Fruit fly (Drosophila melanogaster) whole organism, embryonic: Measurements from ENCODE around the gene Tomosyn.

Experiments used
- Ada2b ChIP-seq: fragments of 200-800 bp; sonication (Bioruptor generic); IDR thresholded peaks from 2 replicates; pipeline ENCODE4 v1.3.6; 2022; ENCODE audit warnings: missing biosample characterization, missing genetic modification characterization
- Atf-2 ChIP-seq: fragments of 200-800 bp; sonication (Bioruptor generic); optimal IDR thresholded peaks from 2 replicates; lab custom pipeline; 2016; ENCODE audit warnings: missing biosample characterization, missing genetic modification characterization
- CG10147 ChIP-seq: fragments of 200-800 bp; sonication (Bioruptor generic); optimal IDR thresholded peaks from 2 replicates; lab custom pipeline; 2019; ENCODE audit warnings: missing biosample characterization, mild to moderate bottlenecking, missing genetic modification characterization, moderate library complexity
- CG1024 ChIP-seq: fragments of 200-800 bp; sonication (Bioruptor generic); IDR thresholded peaks from 2 replicates; pipeline ENCODE4 v1.3.6; 2022; ENCODE audit warnings: missing biosample characterization, missing genetic modification characterization
- CG11723 ChIP-seq: fragments of 200-800 bp; sonication (Bioruptor generic); optimal IDR thresholded peaks from 2 replicates; lab custom pipeline; 2017; ENCODE audit warnings: missing biosample characterization, mild to moderate bottlenecking, missing genetic modification characterization
- CG12104 ChIP-seq: fragments of 200-800 bp; sonication (Bioruptor generic); optimal IDR thresholded peaks from 3 replicates; lab custom pipeline; 2016; ENCODE audit warnings: missing biosample characterization, missing genetic modification characterization
- CG12219 ChIP-seq: fragments of 200-800 bp; sonication (Bioruptor generic); optimal IDR thresholded peaks from 3 replicates; lab custom pipeline; 2018; ENCODE audit warnings: missing biosample characterization, mild to moderate bottlenecking, missing genetic modification characterization
- CG12236 ChIP-seq: fragments of 200-800 bp; sonication (Bioruptor generic); optimal IDR thresholded peaks from 2 replicates; lab custom pipeline; 2016; ENCODE audit warnings: missing biosample characterization, missing genetic modification characterization
- CG12942 ChIP-seq: fragments of 200-800 bp; sonication (Bioruptor generic); optimal IDR thresholded peaks from 3 replicates; lab custom pipeline; 2016; ENCODE audit warnings: missing biosample characterization, missing genetic modification characterization
- CG13287 ChIP-seq: fragments of 200-800 bp; sonication (Bioruptor generic); IDR thresholded peaks from 2 replicates; pipeline ENCODE4 v1.3.6; 2022; ENCODE audit warnings: missing biosample characterization, missing genetic modification characterization; ENCODE audit not compliant: partially characterized antibody
- CG14050 ChIP-seq: fragments of 200-800 bp; sonication (Bioruptor generic); IDR thresholded peaks from 3 replicates; pipeline ENCODE4 v1.3.6; 2022; ENCODE audit warnings: missing biosample characterization, missing genetic modification characterization
- CG1603 ChIP-seq: fragments of 200-800 bp; sonication (Bioruptor generic); optimal IDR thresholded peaks from 2 replicates; lab custom pipeline; 2019; ENCODE audit warnings: missing biosample characterization, mild to moderate bottlenecking, missing genetic modification characterization, moderate library complexity
- CG17829 ChIP-seq: fragments of 200-800 bp; optimal IDR thresholded peaks from 2 replicates; lab custom pipeline; 2019; ENCODE audit warnings: missing biosample characterization, mild to moderate bottlenecking, missing genetic modification characterization, moderate library complexity
- CG18011 ChIP-seq: fragments of 200-800 bp; sonication (Bioruptor generic); optimal IDR thresholded peaks from 2 replicates; lab custom pipeline; 2017; ENCODE audit warnings: missing biosample characterization, missing genetic modification characterization, mild to moderate bottlenecking, moderate library complexity, missing genotype
- CG2116 ChIP-seq: fragments of 200-800 bp; sonication (Bioruptor generic); optimal IDR thresholded peaks from 3 replicates; lab custom pipeline; 2018; ENCODE audit warnings: missing biosample characterization, mild to moderate bottlenecking, missing genetic modification characterization
- CG31224 ChIP-seq: fragments of 200-800 bp; sonication (Bioruptor generic); IDR thresholded peaks from 2 replicates; pipeline ENCODE4 v1.3.6; 2022; ENCODE audit warnings: missing biosample characterization, missing genetic modification characterization
- CG31388 ChIP-seq: fragments of 200-800 bp; sonication (Bioruptor generic); optimal IDR thresholded peaks from 2 replicates; lab custom pipeline; 2016; ENCODE audit warnings: missing biosample characterization, missing genetic modification characterization
- CG32767 ChIP-seq: fragments of 200-800 bp; sonication (Bioruptor generic); IDR thresholded peaks from 2 replicates; pipeline ENCODE4 v1.3.6; 2022; ENCODE audit warnings: missing biosample characterization, missing genetic modification characterization
- CG34422 ChIP-seq: fragments of 200-800 bp; sonication (Bioruptor generic); IDR thresholded peaks from 3 replicates; pipeline ENCODE4 v1.3.6; 2022; ENCODE audit warnings: missing biosample characterization, missing genetic modification characterization
- CG42726 ChIP-seq: fragments of 200-800 bp; sonication (Bioruptor generic); IDR thresholded peaks from 2 replicates; pipeline ENCODE4 v1.3.6; 2022; ENCODE audit warnings: missing biosample characterization, missing genetic modification characterization; ENCODE audit not compliant: partially characterized antibody
- CG6272 ChIP-seq: fragments of 200-800 bp; sonication (Bioruptor generic); IDR thresholded peaks from 2 replicates; pipeline ENCODE4 v1.3.6; 2022; ENCODE audit warnings: missing biosample characterization, missing genetic modification characterization
- CG6765 ChIP-seq: fragments of 200-800 bp; sonication (Bioruptor generic); optimal IDR thresholded peaks from 3 replicates; lab custom pipeline; 2017; ENCODE audit warnings: missing biosample characterization, mild to moderate bottlenecking, missing genetic modification characterization
- CG7372 ChIP-seq: fragments of 200-800 bp; sonication (Bioruptor generic); IDR thresholded peaks from 2 replicates; pipeline ENCODE4 v1.3.6; 2022; ENCODE audit warnings: missing biosample characterization, missing genetic modification characterization
- CG7556 ChIP-seq: fragments of 200-800 bp; sonication (Bioruptor generic); optimal IDR thresholded peaks from 2 replicates; lab custom pipeline; 2017; ENCODE audit warnings: missing biosample characterization, mild to moderate bottlenecking, missing genetic modification characterization
- CG8281 ChIP-seq: fragments of 200-800 bp; sonication (Bioruptor generic); optimal IDR thresholded peaks from 2 replicates; lab custom pipeline; 2018; ENCODE audit warnings: missing biosample characterization, mild to moderate bottlenecking, missing genetic modification characterization, moderate library complexity
- CG8478 ChIP-seq: fragments of >200 bp; optimal IDR thresholded peaks from 2 replicates; lab custom pipeline; 2018
- HLH4C ChIP-seq: fragments of 200-800 bp; sonication (Bioruptor generic); IDR thresholded peaks from 3 replicates; pipeline ENCODE4 v1.3.6; 2022; ENCODE audit warnings: missing biosample characterization, missing genetic modification characterization; ENCODE audit not compliant: partially characterized antibody
- Hr51 ChIP-seq, 2 experiments: fragments of 200-800 bp; sonication (Bioruptor generic); optimal IDR thresholded peaks; 2 replicates in 1 of 2; 3 replicates in 1 of 2; lab custom pipeline; 2016 to 2018; ENCODE audit warnings: missing biosample characterization in 2 of 2, missing genetic modification characterization in 2 of 2, mild to moderate bottlenecking in 1 of 2, moderate library complexity in 1 of 2
- Hr78 ChIP-seq, 2 experiments: fragments of 200-800 bp in 1 of 2; fragments of >200 bp in 1 of 2; sonication (Bioruptor generic) in 1 of 2; optimal IDR thresholded peaks; 2 replicates each; lab custom pipeline; 2017 to 2019; ENCODE audit warnings: missing biosample characterization in 2 of 2, missing genetic modification characterization in 2 of 2, mild to moderate bottlenecking in 1 of 2, moderate library complexity in 1 of 2
- Hsf ChIP-seq: fragments of 200-800 bp; sonication (Bioruptor generic); optimal IDR thresholded peaks from 3 replicates; lab custom pipeline; 2016; ENCODE audit warnings: missing biosample characterization, missing genetic modification characterization
- NC2α ChIP-seq: fragments of 200-800 bp; sonication (Bioruptor generic); optimal IDR thresholded peaks from 2 replicates; lab custom pipeline; 2016; ENCODE audit warnings: missing biosample characterization, missing genetic modification characterization
- Poxn ChIP-seq: fragments of 200-800 bp; sonication (Bioruptor generic); IDR thresholded peaks from 2 replicates; pipeline ENCODE4 v1.3.6; 2022; ENCODE audit warnings: missing biosample characterization, missing genetic modification characterization
- Six4 ChIP-seq: fragments of 200-800 bp; sonication (Bioruptor generic); optimal IDR thresholded peaks from 2 replicates; lab custom pipeline; 2016; ENCODE audit warnings: missing biosample characterization, missing genetic modification characterization
- Sry-δ ChIP-seq: fragments of 200-800 bp; sonication (Bioruptor generic); optimal IDR thresholded peaks from 2 replicates; lab custom pipeline; 2016; ENCODE audit warnings: missing biosample characterization, missing genetic modification characterization
- aop ChIP-seq: fragments of 200-800 bp; sonication (Bioruptor generic); IDR thresholded peaks from 2 replicates; pipeline ENCODE4 v1.3.6; 2022; ENCODE audit warnings: missing biosample characterization, missing genetic modification characterization
- ase ChIP-seq: fragments of 200-800 bp; sonication (Bioruptor generic); IDR thresholded peaks from 3 replicates; pipeline ENCODE4 v1.3.6; 2022; ENCODE audit warnings: missing biosample characterization, missing genetic modification characterization
- bbx ChIP-seq: fragments of 200-800 bp; sonication (Bioruptor generic); IDR thresholded peaks from 2 replicates; pipeline ENCODE4 v1.3.6; 2022; ENCODE audit warnings: missing biosample characterization, missing genetic modification characterization; ENCODE audit not compliant: partially characterized antibody
- chn ChIP-seq: fragments of 200-800 bp; sonication (Bioruptor generic); optimal IDR thresholded peaks from 2 replicates; lab custom pipeline; 2016; ENCODE audit warnings: missing biosample characterization, missing genetic modification characterization
- da ChIP-seq: fragments of 200-800 bp; sonication (Bioruptor generic); optimal IDR thresholded peaks from 2 replicates; lab custom pipeline; 2016; ENCODE audit warnings: missing biosample characterization, missing genetic modification characterization
- gsb ChIP-seq: fragments of 200-800 bp; sonication (Bioruptor generic); IDR thresholded peaks from 2 replicates; pipeline ENCODE4 v1.3.6; 2022; ENCODE audit warnings: missing biosample characterization, missing genetic modification characterization
- jumu ChIP-seq: fragments of 200-800 bp; sonication (Bioruptor generic); optimal IDR thresholded peaks from 3 replicates; lab custom pipeline; 2016; ENCODE audit warnings: missing biosample characterization, missing genetic modification characterization
- klu ChIP-seq: fragments of 200-800 bp; sonication (Bioruptor generic); IDR thresholded peaks from 2 replicates; pipeline ENCODE4 v1.3.6; 2022; ENCODE audit warnings: missing biosample characterization, missing genetic modification characterization
- luna ChIP-seq: fragments of 200-800 bp; sonication (Bioruptor generic); optimal IDR thresholded peaks from 2 replicates; lab custom pipeline; 2016; ENCODE audit warnings: missing biosample characterization, missing genetic modification characterization
- schlank ChIP-seq: fragments of 200-800 bp; sonication (Bioruptor generic); optimal IDR thresholded peaks from 2 replicates; lab custom pipeline; 2018; ENCODE audit warnings: missing biosample characterization, mild to moderate bottlenecking, missing genetic modification characterization
- scrt ChIP-seq: fragments of 200-800 bp; sonication (Bioruptor generic); optimal IDR thresholded peaks from 2 replicates; lab custom pipeline; 2018; ENCODE audit warnings: missing biosample characterization, mild to moderate bottlenecking, missing genetic modification characterization, moderate library complexity
- trem ChIP-seq: fragments of 200-800 bp; optimal IDR thresholded peaks from 3 replicates; lab custom pipeline; 2019; ENCODE audit warnings: missing biosample characterization, mild to moderate bottlenecking, missing genetic modification characterization, moderate library complexity
- vfl ChIP-seq: fragments of 200-800 bp; sonication (Bioruptor generic); optimal IDR thresholded peaks from 2 replicates; lab custom pipeline; 2016; ENCODE audit warnings: missing biosample characterization, missing genetic modification characterization
- zen2 ChIP-seq: fragments of 200-800 bp; sonication (Bioruptor generic); IDR thresholded peaks from 3 replicates; pipeline ENCODE4 v1.3.6; 2022; ENCODE audit warnings: missing biosample characterization, missing genetic modification characterization; ENCODE audit not compliant: partially characterized antibody
- zf30C ChIP-seq: fragments of 200-800 bp; sonication (Bioruptor generic); optimal IDR thresholded peaks from 3 replicates; lab custom pipeline; 2018; ENCODE audit warnings: missing biosample characterization, mild to moderate bottlenecking, missing genetic modification characterization

Tomosyn gene

DNA sequence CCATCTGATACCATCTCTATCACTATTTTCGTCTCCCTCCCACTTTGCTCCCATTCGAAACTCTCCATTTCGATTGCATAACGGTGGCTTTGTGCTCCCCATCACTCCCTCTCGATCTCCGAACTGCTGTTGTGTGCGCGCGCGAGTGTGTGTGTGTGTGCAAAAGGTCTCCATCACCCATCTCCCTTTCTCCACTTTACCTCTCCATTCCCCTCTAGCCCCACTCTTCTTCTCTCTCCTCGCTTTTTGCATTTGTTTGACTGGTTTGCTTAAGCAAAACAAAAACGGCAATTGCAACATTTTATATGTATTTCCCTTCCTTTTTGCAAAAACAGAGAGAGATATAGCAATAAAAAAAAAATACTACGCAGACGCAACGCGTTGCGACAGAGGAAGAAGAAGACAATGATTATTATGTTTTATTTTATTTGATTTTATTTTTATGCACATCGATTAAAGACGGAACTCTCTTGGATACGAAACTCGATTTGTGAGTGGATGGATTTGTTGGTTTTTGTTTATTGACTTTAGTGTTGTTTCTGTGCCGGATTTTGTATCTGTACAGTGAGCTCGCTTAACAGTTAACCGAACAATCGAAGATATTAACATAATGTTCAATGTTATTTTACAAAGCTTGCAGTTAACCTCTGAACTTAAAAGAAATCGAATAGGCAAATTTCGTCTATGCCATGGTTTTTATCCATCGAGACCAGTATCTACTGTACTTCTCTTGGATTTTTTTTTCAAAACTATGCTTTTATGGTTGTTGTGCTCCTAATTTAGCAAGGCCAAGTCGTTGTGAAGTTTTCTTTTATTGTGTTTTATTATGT is 38.5 kb downstream of the Tomosyn start:
- TF ChIP-seq CG7556, result peak; percentile 50
- TF ChIP-seq CG31388 (GFP tag; lab: Kevin White, UChicago), result no peak
- TF ChIP-seq CG1024 (GFP tag; lab: Robert Waterston, UW), result no peak
- no peak for TF ChIP-seq bbx (GFP tag; lab: Robert Waterston, UW)
- no peak for TF ChIP-seq CG42726 (GFP tag; lab: Robert Waterston, UW)
- no peak for TF ChIP-seq da (GFP tag; lab: Kevin White, UChicago)
- TF ChIP-seq vfl (GFP tag; lab: Kevin White, UChicago), result peak; percentile 52
- peak; percentile 45; the same call in 2 of the 3 replicates for TF ChIP-seq ase (GFP tag; lab: Robert Waterston, UW)
- TF ChIP-seq CG11723, result peak; percentile 48
- TF ChIP-seq CG8478 (lab: Kevin White, UChicago), result no peak
- peak; percentile 59 for TF ChIP-seq Atf-2 (GFP tag; lab: Kevin White, UChicago)
- TF ChIP-seq HLH4C (GFP tag; lab: Robert Waterston, UW), result no peak
- peak; percentile 73 for TF ChIP-seq CG1603
- TF ChIP-seq CG12104 (GFP tag; lab: Kevin White, UChicago), result no peak
- TF ChIP-seq NC2α (GFP tag; lab: Kevin White, UChicago), result peak; percentile 25
- peak; percentile 30 for TF ChIP-seq luna (GFP tag; lab: Kevin White, UChicago)
- TF ChIP-seq CG12942, result peak; percentile 42
- peak; percentile 57 for TF ChIP-seq schlank (tag; lab: Kevin White, UChicago)
- peak; percentile 55; the same call in 2 of the 3 replicates for TF ChIP-seq CG14050 (GFP tag; lab: Robert Waterston, UW)
- no peak for TF ChIP-seq zen2 (GFP tag; lab: Robert Waterston, UW)
- TF ChIP-seq aop (GFP tag; lab: Robert Waterston, UW), result no peak
- no peak for TF ChIP-seq CG13287 (GFP tag; lab: Robert Waterston, UW)
- TF ChIP-seq CG32767 (GFP tag; lab: Robert Waterston, UW), result no peak
- peak; percentile 6 for TF ChIP-seq Sry-δ (GFP tag; lab: Kevin White, UChicago)
- peak in 1 of 2 experiments; percentile 22 for TF ChIP-seq Hr78 (GFP tag; optimal IDR thresholded peaks at IDR 0.05; lab: Kevin White, UChicago)
- TF ChIP-seq CG34422, result peak; percentile 51; the same call in 2 of the 3 replicates
- TF ChIP-seq chn (GFP tag; lab: Kevin White, UChicago), result peak; percentile 34
- TF ChIP-seq CG12219 (GFP tag; lab: Kevin White, UChicago), result peak; percentile 65
- peak; percentile 35 for TF ChIP-seq CG17829
- peak; percentile 76 for TF ChIP-seq Ada2b
- no peak for TF ChIP-seq trem
- no peak for TF ChIP-seq zf30C (GFP tag; lab: Kevin White, UChicago)
- no peak for TF ChIP-seq CG12236 (GFP tag; lab: Kevin White, UChicago)
- peak; percentile 57 for TF ChIP-seq CG10147 (GFP tag; lab: Kevin White, UChicago)
- peak; percentile 9 for TF ChIP-seq Six4
- peak; percentile 48; the same call in 1 of the 2 replicates for TF ChIP-seq gsb (GFP tag; lab: Robert Waterston, UW)
- peak; percentile 48; the same call in 1 of the 2 replicates for TF ChIP-seq CG7372 (GFP tag; lab: Robert Waterston, UW)
- peak; percentile 47 for TF ChIP-seq CG6272
- TF ChIP-seq jumu (GFP tag; lab: Kevin White, UChicago), result peak; percentile 53
- TF ChIP-seq Hsf (GFP tag; lab: Kevin White, UChicago), result peak; percentile 70
- peak; percentile 60 for TF ChIP-seq CG18011 (GFP tag; lab: Kevin White, UChicago)
- TF ChIP-seq Poxn, result 0 out of 2 replicates have a peak, but pooled peaks have one; percentile 33
- TF ChIP-seq CG31224 (GFP tag; lab: Robert Waterston, UW), result 0 out of 2 replicates have a peak, but pooled peaks have one; percentile 39
- TF ChIP-seq scrt (GFP tag; lab: Kevin White, UChicago), result peak; percentile 67
- peak; percentile 56 for TF ChIP-seq klu (GFP tag; lab: Robert Waterston, UW)
- peak; percentile 23 for TF ChIP-seq CG2116 (GFP tag; lab: Kevin White, UChicago)
- peak; percentile 53 to 74 for TF ChIP-seq Hr51 (GFP tag; optimal IDR thresholded peaks at IDR 0.05; lab: Kevin White, UChicago)
- no peak for TF ChIP-seq CG6765 (GFP tag; lab: Kevin White, UChicago)
- TF ChIP-seq CG8281, result no peak
